Fruit fly (Drosophila melanogaster): ENCODE results near the gene PNUTS.
A peak's percentile ranks its signal among the peaks of the same experiment; 100 is the strongest.

PNUTS gene

DNA sequence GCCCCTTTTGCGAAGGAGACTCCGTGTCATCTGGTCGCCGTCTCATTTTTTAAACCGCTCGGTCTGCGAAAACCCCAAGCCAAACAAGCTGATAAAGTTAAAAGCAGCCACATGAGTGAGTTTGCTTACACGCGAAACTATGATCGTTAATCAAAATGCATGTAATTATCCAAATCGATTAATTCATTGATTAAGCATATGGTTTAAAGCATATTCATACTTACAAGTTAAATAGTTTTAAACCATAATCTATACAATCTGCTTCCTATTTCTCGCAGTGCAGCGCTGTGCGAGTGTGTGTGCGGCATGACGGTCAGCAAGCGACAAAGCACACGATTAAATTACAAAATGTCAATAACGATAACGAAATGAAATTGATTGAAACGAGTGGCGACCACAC, 25.2 kb downstream of the PNUTS start:
- TF ChIP-seq gl (tag; optimal IDR thresholded peaks at IDR 0.05) (no peak), CG15710 (tag; optimal IDR thresholded peaks at IDR 0.05) (peak; percentile 49), Ets98B (GFP tag; IDR thresholded peaks at IDR 0.05) (no peak), CG13204 (GFP tag; optimal IDR thresholded peaks at IDR 0.05) (no peak)

DNA sequence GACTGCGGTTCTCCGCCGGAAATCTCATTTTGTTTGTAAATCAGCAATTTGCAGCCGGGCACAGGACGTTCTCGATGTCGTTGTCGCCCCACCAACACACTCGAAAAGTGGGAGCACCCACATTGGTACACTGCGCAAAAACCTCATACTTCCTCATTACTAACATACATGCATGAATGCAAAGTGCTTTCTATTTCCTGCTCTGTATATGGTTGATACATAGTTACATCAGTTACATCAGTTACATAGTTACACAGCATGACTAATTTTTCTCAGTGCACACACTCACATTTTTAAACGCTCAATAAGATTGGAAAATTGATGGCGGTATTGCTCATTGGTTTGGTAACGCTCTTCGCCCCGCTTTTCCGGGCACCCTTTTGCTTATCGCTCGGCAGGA, 26.9 kb downstream of the PNUTS start:
- TF ChIP-seq CG10348 (GFP tag; IDR thresholded peaks at IDR 0.05), result no peak
- TF ChIP-seq EcR (GFP tag; optimal IDR thresholded peaks at IDR 0.05), result no peak
- TF ChIP-seq Pif1A (GFP tag; optimal IDR thresholded peaks at IDR 0.05), result no peak
- TF ChIP-seq CG14655 (GFP tag; optimal IDR thresholded peaks at IDR 0.05), result no peak
- TF ChIP-seq CG15710 (tag; optimal IDR thresholded peaks at IDR 0.05), result no peak
- TF ChIP-seq Snoo (tag; optimal IDR thresholded peaks at IDR 0.05), result no peak
- TF ChIP-seq rn (GFP tag; IDR thresholded peaks at IDR 0.05), result no peak
- TF ChIP-seq CG8159 (tag; optimal IDR thresholded peaks at IDR 0.05), result no peak
- no peak for TF ChIP-seq CG34367 (tag; optimal IDR thresholded peaks at IDR 0.05)
- no peak for TF ChIP-seq CG8301 (tag; optimal IDR thresholded peaks at IDR 0.05)
- no peak for TF ChIP-seq Ets98B (GFP tag; IDR thresholded peaks at IDR 0.05)
- no peak for TF ChIP-seq CG17806 (tag; optimal IDR thresholded peaks at IDR 0.05)
- TF ChIP-seq CG13204 (GFP tag; optimal IDR thresholded peaks at IDR 0.05), result no peak
- TF ChIP-seq CG32121 (GFP tag; IDR thresholded peaks at IDR 0.05), result no peak
- no peak for TF ChIP-seq CG9948 (tag; optimal IDR thresholded peaks at IDR 0.05)
- TF ChIP-seq gl (tag; optimal IDR thresholded peaks at IDR 0.05), result no peak
- TF ChIP-seq CG12605 (GFP tag; IDR thresholded peaks at IDR 0.05), result no peak
- TF ChIP-seq Pif1B (GFP tag; optimal IDR thresholded peaks at IDR 0.05), result no peak

DNA sequence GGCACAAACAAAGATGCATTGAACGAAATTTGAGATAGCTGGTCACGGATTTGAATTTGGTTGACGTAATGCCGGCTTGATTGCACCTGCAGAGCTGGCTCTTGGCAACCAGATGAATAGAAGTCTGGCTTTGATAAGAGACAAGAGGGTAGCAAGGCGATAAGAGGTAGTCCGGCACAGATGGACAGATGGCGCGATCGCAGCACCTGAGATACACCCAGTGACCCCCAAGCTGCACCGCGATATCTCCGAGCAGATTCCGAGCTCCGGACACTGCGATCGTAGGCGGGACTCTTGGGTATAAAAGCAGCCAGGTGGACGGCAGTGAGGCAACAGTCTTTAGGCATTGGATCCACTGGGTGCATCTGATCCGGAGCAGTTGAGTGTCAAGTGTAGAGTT, 28.1 kb downstream of the PNUTS start, which contains the start of gene Lsp1beta:
TSS of gene Lsp1beta (plus strand) at position 185 of the 400 bp plus-strand sequence.
- TF ChIP-seq CG32121 (GFP tag; IDR thresholded peaks at IDR 0.05) (no peak), Pif1B (GFP tag; optimal IDR thresholded peaks at IDR 0.05) (no peak)

DNA sequence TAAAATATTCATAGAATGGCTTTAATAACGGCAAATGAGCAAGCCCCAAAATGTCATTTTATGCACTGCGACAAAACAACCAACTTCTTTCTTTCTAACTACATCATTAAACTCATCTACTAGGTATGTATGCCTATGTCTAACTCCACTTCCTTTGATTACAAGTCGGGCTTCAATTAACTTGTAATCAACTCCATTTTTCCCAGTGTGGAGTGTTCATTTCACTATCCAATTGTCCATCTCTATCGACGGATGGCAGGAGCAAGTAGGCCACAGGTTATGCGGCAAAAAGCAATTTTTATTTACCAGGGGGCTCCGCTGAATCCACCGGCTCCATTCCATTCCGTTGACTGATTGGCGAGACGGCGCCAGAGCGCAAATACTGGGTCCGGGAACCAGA, 33.5 kb downstream of the PNUTS start:
- no peak for TF ChIP-seq Pif1B (GFP tag; optimal IDR thresholded peaks at IDR 0.05)
- no peak for TF ChIP-seq D1 (tag; optimal IDR thresholded peaks at IDR 0.05)
- no peak for TF ChIP-seq CG12605 (GFP tag; IDR thresholded peaks at IDR 0.05)
- no peak for TF ChIP-seq Pif1A (GFP tag; optimal IDR thresholded peaks at IDR 0.05)
- TF ChIP-seq rn (GFP tag; IDR thresholded peaks at IDR 0.05), result no peak
- no peak for TF ChIP-seq fd96Ca (GFP tag; IDR thresholded peaks at IDR 0.05)
- no peak for TF ChIP-seq CG13204 (GFP tag; optimal IDR thresholded peaks at IDR 0.05)
- TF ChIP-seq CG8159 (tag; optimal IDR thresholded peaks at IDR 0.05), result no peak
- TF ChIP-seq EcR (GFP tag; optimal IDR thresholded peaks at IDR 0.05), result no peak
- no peak for TF ChIP-seq CG17806 (tag; optimal IDR thresholded peaks at IDR 0.05)
- TF ChIP-seq CG14655 (GFP tag; optimal IDR thresholded peaks at IDR 0.05), result no peak
- no peak for TF ChIP-seq CG9948 (tag; optimal IDR thresholded peaks at IDR 0.05)
- no peak for TF ChIP-seq CG15710 (tag; optimal IDR thresholded peaks at IDR 0.05)
- TF ChIP-seq Snoo (tag; optimal IDR thresholded peaks at IDR 0.05), result no peak
- TF ChIP-seq CG34367 (tag; optimal IDR thresholded peaks at IDR 0.05), result no peak
- no peak for TF ChIP-seq CG10348 (GFP tag; IDR thresholded peaks at IDR 0.05)
- TF ChIP-seq CG4496 (GFP tag; IDR thresholded peaks at IDR 0.05), result no peak
- TF ChIP-seq gl (tag; optimal IDR thresholded peaks at IDR 0.05), result no peak

DNA sequence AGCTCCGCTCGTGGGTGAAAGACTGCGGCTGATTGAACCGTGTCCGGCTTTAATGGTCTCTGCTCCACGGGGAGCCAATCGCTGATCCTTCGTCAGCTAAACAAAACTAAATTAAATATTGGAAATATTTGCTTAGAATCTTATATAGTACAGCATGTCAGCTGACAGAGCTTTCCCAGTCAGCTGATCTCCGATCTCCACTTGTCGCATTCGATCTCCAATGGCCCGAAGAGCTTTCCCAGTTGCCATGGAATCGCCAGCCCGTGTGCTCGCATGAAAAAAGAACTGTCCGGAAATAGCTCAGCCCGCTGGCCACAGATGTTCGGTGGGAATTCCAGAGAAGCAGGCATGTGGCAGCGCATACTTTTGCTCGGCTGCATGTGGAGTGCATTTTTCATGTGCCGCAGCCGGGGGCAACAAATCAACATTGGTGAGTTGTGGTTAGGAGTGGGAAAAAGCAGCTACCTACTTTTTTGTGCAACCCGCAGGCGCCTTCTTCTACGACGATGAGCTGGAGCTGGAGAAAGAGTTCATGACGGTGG, 43.7 kb downstream of the PNUTS start, which contains the start of gene GluRIIC:
TSS of gene GluRIIC (plus strand) at position 237 of the 542 bp plus-strand sequence.
- TF ChIP-seq Snoo (tag; optimal IDR thresholded peaks at IDR 0.05), result no peak
- no peak for TF ChIP-seq CG10348 (GFP tag; IDR thresholded peaks at IDR 0.05)
- no peak for TF ChIP-seq CG15710 (tag; optimal IDR thresholded peaks at IDR 0.05)
- TF ChIP-seq CG13204 (GFP tag; optimal IDR thresholded peaks at IDR 0.05), result no peak
- no peak for TF ChIP-seq fd96Ca (GFP tag; IDR thresholded peaks at IDR 0.05)
- no peak for TF ChIP-seq EcR (GFP tag; optimal IDR thresholded peaks at IDR 0.05)
- no peak for TF ChIP-seq rn (GFP tag; IDR thresholded peaks at IDR 0.05)
- no peak for TF ChIP-seq CG17806 (tag; optimal IDR thresholded peaks at IDR 0.05)
- no peak for TF ChIP-seq CG34367 (tag; optimal IDR thresholded peaks at IDR 0.05)
- no peak for TF ChIP-seq CG4496 (GFP tag; IDR thresholded peaks at IDR 0.05)
- TF ChIP-seq CG12605 (GFP tag; IDR thresholded peaks at IDR 0.05), result no peak
- TF ChIP-seq CG8301 (tag; optimal IDR thresholded peaks at IDR 0.05), result no peak
- TF ChIP-seq D1 (tag; optimal IDR thresholded peaks at IDR 0.05), result no peak
- no peak for TF ChIP-seq Pif1B (GFP tag; optimal IDR thresholded peaks at IDR 0.05)
- no peak for TF ChIP-seq Ets98B (GFP tag; IDR thresholded peaks at IDR 0.05)

DNA sequence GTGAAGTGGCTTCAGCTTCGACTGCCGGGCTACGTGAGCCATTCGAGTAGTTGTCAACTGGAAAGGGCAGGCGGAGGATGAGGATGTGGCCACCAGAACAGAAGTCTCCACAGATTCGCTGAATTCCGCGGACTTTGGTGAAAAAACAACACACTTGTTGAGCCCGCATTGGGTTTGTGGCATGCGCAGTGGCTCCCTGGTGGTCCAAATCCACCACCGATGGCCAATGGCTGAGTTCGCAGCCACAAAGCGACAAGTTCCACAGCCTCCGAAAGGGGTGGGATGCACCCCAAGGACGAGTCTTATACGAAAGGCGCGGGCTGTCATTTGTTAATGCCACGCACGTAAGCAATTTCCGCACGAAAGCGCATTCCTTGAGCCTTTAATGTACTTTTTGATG, 48.5 kb downstream of the PNUTS start:
- TF ChIP-seq CG4496 (GFP tag; IDR thresholded peaks at IDR 0.05) (no peak), Snoo (tag; optimal IDR thresholded peaks at IDR 0.05) (no peak), CG32121 (GFP tag; IDR thresholded peaks at IDR 0.05) (no peak), CG12605 (GFP tag; IDR thresholded peaks at IDR 0.05) (peak; percentile 83), Pif1A (GFP tag; optimal IDR thresholded peaks at IDR 0.05) (no peak)

DNA sequence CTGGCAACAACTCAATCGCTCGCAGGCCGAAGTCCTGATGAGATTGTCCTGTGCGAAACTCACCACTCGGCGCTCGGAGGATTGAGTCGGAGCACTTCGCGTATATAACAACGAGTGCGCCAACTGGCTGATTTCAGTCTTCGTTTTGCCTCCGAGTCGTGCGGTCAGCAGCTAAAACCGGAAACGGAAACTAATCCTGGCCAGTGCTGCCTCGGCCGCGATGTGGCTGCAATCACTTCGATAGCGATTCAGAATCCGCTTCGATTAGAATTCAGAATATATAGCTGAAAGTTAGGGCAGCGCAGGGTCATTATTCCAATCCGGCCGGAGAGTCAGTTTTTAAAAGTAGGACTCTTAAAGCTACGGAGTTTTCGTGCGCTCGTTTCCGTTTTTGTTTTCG, 52.4 kb downstream of the PNUTS start, which contains the start of gene Tmtc2:
TSS of gene Tmtc2 (plus strand) at position 134 of the 400 bp plus-strand sequence.
- no peak for TF ChIP-seq fd96Ca (GFP tag; IDR thresholded peaks at IDR 0.05)
- no peak for TF ChIP-seq Snoo (tag; optimal IDR thresholded peaks at IDR 0.05)
- no peak for TF ChIP-seq CG4496 (GFP tag; IDR thresholded peaks at IDR 0.05)
- no peak for TF ChIP-seq CG32121 (GFP tag; IDR thresholded peaks at IDR 0.05)
- no peak for TF ChIP-seq CG8159 (tag; optimal IDR thresholded peaks at IDR 0.05)
- TF ChIP-seq CG15710 (tag; optimal IDR thresholded peaks at IDR 0.05), result no peak
- no peak for TF ChIP-seq EcR (GFP tag; optimal IDR thresholded peaks at IDR 0.05)
- TF ChIP-seq D1 (tag; optimal IDR thresholded peaks at IDR 0.05), result no peak
- TF ChIP-seq CG17806 (tag; optimal IDR thresholded peaks at IDR 0.05), result no peak
- no peak for TF ChIP-seq rn (GFP tag; IDR thresholded peaks at IDR 0.05)
- no peak for TF ChIP-seq CG14655 (GFP tag; optimal IDR thresholded peaks at IDR 0.05)
